Worm (Caenorhabditis elegans) whole organism, L4 larva: Measurements from ENCODE around the gene faah-2.

Source experiments
- Y5F2A.4 ChIP-seq: fragments of 200-800 bp; sonication (Bioruptor generic); optimal IDR thresholded peaks from 2 replicates; lab custom pipeline; 2018; ENCODE audit warnings: mild to moderate bottlenecking, missing genetic modification characterization, missing compliant biosample characterization
- ama-1 ChIP-seq: fragments of 150-350 bp; optimal IDR thresholded peaks from 2 replicates; lab custom pipeline; 2014; ENCODE audit warnings: inconsistent platforms, mixed read lengths
- ceh-28 ChIP-seq: fragments of 150-350 bp; optimal IDR thresholded peaks from 2 replicates; lab custom pipeline; 2014; ENCODE audit warnings: missing biosample characterization, missing genetic modification reagents, missing genetic modification characterization
- spr-3 ChIP-seq: fragments of 200-800 bp; sonication (Bioruptor generic); optimal IDR thresholded peaks from 2 replicates; lab custom pipeline; 2018; ENCODE audit warnings: mild to moderate bottlenecking, missing genetic modification characterization, missing compliant biosample characterization
- zfp-2 ChIP-seq: sonication (generic microtip); optimal IDR thresholded peaks from 2 replicates; lab custom pipeline; 2016; ENCODE audit warnings: mild to moderate bottlenecking, missing genetic modification characterization, missing compliant biosample characterization

DNA sequence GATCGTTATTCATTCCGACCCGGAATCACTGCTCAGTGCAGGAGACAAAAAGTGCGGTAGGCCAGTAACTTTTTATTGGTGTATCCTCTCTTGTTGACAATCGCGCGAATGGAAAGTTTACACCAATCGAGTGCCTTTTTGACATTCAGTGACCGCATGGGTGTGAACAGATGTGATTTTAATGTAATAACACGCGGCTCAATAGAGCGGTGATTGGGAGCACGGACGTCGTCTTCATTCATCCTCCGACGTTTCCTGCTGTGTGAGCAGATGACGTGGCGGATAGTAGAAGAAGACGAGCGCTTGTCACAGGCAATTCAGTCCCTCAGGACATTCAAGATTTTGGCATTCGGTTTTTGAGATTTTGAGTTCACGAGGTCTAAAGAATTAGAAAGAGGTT is 30.3 kb downstream of the faah-2 start:
- TF ChIP-seq spr-3 (no peak), ceh-28 (tag; lab: Kevin White, UChicago) (no peak), zfp-2 (tag; lab: Kevin White, UChicago) (no peak), Y5F2A.4 (no peak), ama-1 (lab: Kevin White, UChicago) (no peak)
